Fruit fly (Drosophila melanogaster) Kc167 (cell line): ENCODE data around the gene Or94b.

Experiments
- Myc ChIP-seq: fragments of >200 bp; optimal IDR thresholded peaks from 2 replicates; lab custom pipeline; 2017; ENCODE audit warnings: missing external identifiers
- Sin3A ChIP-seq: fragments of >200 bp; optimal IDR thresholded peaks from 2 replicates; lab custom pipeline; 2018; ENCODE audit warnings: missing external identifiers
- psq ChIP-seq: fragments of >200 bp; optimal IDR thresholded peaks from 2 replicates; lab custom pipeline; 2017; ENCODE audit warnings: missing external identifiers
- ttk ChIP-seq: sonication (Bioruptor generic); optimal IDR thresholded peaks from 2 replicates; lab custom pipeline; 2017; ENCODE audit warnings: missing external identifiers

dm6 chr3R:23010406-23010805 is 21.3 kb downstream of the Or94b start, which contains the start of gene CG34375:
- TF ChIP-seq Myc (lab: Kevin White, UChicago): no peak
- no peak for TF ChIP-seq psq
- no peak for TF ChIP-seq Sin3A (lab: Kevin White, UChicago)
- TF ChIP-seq ttk: no peak
